Worm (Caenorhabditis elegans): ENCODE results near the gene phf-33.

The phf-33 gene

ce11 chrX:13306869-13307446 lies 28.2 kb upstream of the phf-33 start (continued):
- TF ChIP-seq pha-4 (tag; optimal IDR thresholded peaks at IDR 0.05) (no peak), sea-2 (GFP tag; IDR thresholded peaks at IDR 0.05) (no peak), nfya-2 (GFP tag; IDR thresholded peaks at IDR 0.05) (no peak), madf-6 (GFP tag; IDR thresholded peaks at IDR 0.05) (no peak; the same call in 1 of the 2 replicates), chd-7 (tag; optimal IDR thresholded peaks at IDR 0.05) (peak; percentile 91), F37B4.10 (GFP tag; IDR thresholded peaks at IDR 0.05) (0 out of 2 replicates have a peak, but pooled peaks have one; percentile 92), ets-4 (GFP tag; optimal IDR thresholded peaks at IDR 0.05) (peak; percentile 63), rcor-1 (GFP tag; IDR thresholded peaks at IDR 0.05) (peak; percentile 93; the same call in 1 of the 2 replicates), ztf-6 (GFP tag; IDR thresholded peaks at IDR 0.05) (no peak), bed-2 (GFP tag; IDR thresholded peaks at IDR 0.05) (peak; percentile 57; the same call in 1 of the 2 replicates), lsl-1 (GFP tag; optimal IDR thresholded peaks at IDR 0.05) (peak; percentile 34), unc-130 (GFP tag; optimal IDR thresholded peaks at IDR 0.05) (peak; percentile 87), ztf-28 (GFP tag; IDR thresholded peaks at IDR 0.05) (peak; percentile 64; the same call in 1 of the 2 replicates), F22D6.2 (tag; optimal IDR thresholded peaks at IDR 0.05) (peak; percentile 73), lag-1 (GFP tag; IDR thresholded peaks at IDR 0.05) (no peak), efl-1 (GFP tag; optimal IDR thresholded peaks at IDR 0.05) (no peak), mcd-1 (GFP tag; IDR thresholded peaks at IDR 0.05) (no peak; the same call in none of the 2 replicates), C17E4.6 (GFP tag; IDR thresholded peaks at IDR 0.05) (0 out of 2 replicates have a peak, but pooled peaks have one; percentile 67), F10E7.11 (tag; optimal IDR thresholded peaks at IDR 0.05) (peak; percentile 91), ceh-91 (GFP tag; IDR thresholded peaks at IDR 0.05) (no peak), ama-1 (optimal IDR thresholded peaks at IDR 0.05) (no peak), ama-1 (GFP tag; optimal IDR thresholded peaks at IDR 0.05) (peak in 1 of 2 experiments; percentile 91), snpc-4 (GFP tag; optimal IDR thresholded peaks at IDR 0.05) (peak; percentile 86), snpc-4 (tag; optimal IDR thresholded peaks at IDR 0.05) (peak in 3 of 4 experiments; percentile 60 to 84 (median 80)), Y79H2A.3 (GFP tag; conservative IDR thresholded peaks at IDR 0.05) (0 out of 2 replicates have a peak, but pooled peaks have one; percentile 34), lin-26 (GFP tag; IDR thresholded peaks at IDR 0.05) (peak; percentile 97), let-526 (GFP tag; IDR thresholded peaks at IDR 0.05) (0 out of 2 replicates have a peak, but pooled peaks have one; percentile 78), nhr-27 (tag; optimal IDR thresholded peaks at IDR 0.05) (peak; percentile 86), B0336.3 (GFP tag; IDR thresholded peaks at IDR 0.05) (no peak; the same call in 1 of the 2 replicates), xnd-1 (tag; optimal IDR thresholded peaks at IDR 0.05) (no peak), mes-4 (tag; optimal IDR thresholded peaks at IDR 0.05) (peak; percentile 85), ceh-27 (GFP tag; optimal IDR thresholded peaks at IDR 0.05) (peak; percentile 85), nhr-179 (tag; optimal IDR thresholded peaks at IDR 0.05) (peak; percentile 55), hmg-20 (GFP tag; IDR thresholded peaks at IDR 0.05) (peak; percentile 89)

DNA sequence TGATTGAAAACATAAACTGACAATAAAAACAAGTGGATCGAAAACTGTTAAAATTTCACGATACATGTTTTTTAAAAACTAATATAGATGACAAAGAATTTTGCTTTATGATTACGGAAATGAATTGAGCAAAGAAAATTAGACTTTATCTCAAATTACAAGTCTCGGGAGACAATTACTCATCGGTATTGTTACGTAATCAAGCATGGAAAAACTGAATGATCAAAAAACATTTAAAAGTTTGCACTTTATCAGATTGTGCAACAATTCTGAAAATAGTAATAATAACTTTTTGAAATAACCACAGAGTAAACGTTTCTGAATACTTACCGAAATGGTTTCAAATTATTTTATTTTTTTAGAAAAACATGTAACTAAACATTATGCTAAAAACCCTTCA lies 27.0 kb upstream of the phf-33 start, which contains the start of gene srd-43:
TSS of gene srd-43 (minus strand) at position 66 of the 400 bp plus-strand sequence.
- TF ChIP-seq ekl-4 (GFP tag; IDR thresholded peaks at IDR 0.05), result no peak
- TF ChIP-seq lin-35 (GFP tag; optimal IDR thresholded peaks at IDR 0.05), result no peak
- TF ChIP-seq mxl-1 (tag; optimal IDR thresholded peaks at IDR 0.05), result no peak
- TF ChIP-seq mel-28 (tag; optimal IDR thresholded peaks at IDR 0.05; ENCODE audit: borderline replicate concordance), result no peak
- TF ChIP-seq zim-3 (tag; optimal IDR thresholded peaks at IDR 0.05), result no peak
- TF ChIP-seq ets-4 (GFP tag; optimal IDR thresholded peaks at IDR 0.05), result no peak
- no peak for TF ChIP-seq F52B5.7 (tag; optimal IDR thresholded peaks at IDR 0.05)
- TF ChIP-seq let-607 (tag; optimal IDR thresholded peaks at IDR 0.05), result no peak
- no peak for TF ChIP-seq B0261.1 (tag; optimal IDR thresholded peaks at IDR 0.05)
- no peak for TF ChIP-seq snpc-4 (GFP tag; optimal IDR thresholded peaks at IDR 0.05)
- no peak for TF ChIP-seq snpc-4 (tag; optimal IDR thresholded peaks at IDR 0.05)
- no peak for TF ChIP-seq ztf-22 (GFP tag; optimal IDR thresholded peaks at IDR 0.05)
- no peak for TF ChIP-seq Y67H2A.10 (GFP tag; conservative IDR thresholded peaks at IDR 0.05)
- TF ChIP-seq ztf-25 (GFP tag; IDR thresholded peaks at IDR 0.05), result no peak
- no peak for TF ChIP-seq F39B2.1 (GFP tag; IDR thresholded peaks at IDR 0.05)
- TF ChIP-seq tlf-1 (GFP tag; optimal IDR thresholded peaks at IDR 0.05), result no peak
- no peak for TF ChIP-seq lin-26 (GFP tag; IDR thresholded peaks at IDR 0.05)
- no peak for TF ChIP-seq cebp-1 (GFP tag; IDR thresholded peaks at IDR 0.05)
- no peak for TF ChIP-seq cebp-1 (tag; optimal IDR thresholded peaks at IDR 0.05)
- TF ChIP-seq hlh-12 (tag; optimal IDR thresholded peaks at IDR 0.05), result no peak
